Fruit fly (Drosophila melanogaster) whole organism, embryonic: ENCODE measurements around the gene CG14207.

Experiments
- Atf-2 ChIP-seq: fragments of 200-800 bp; sonication (Bioruptor generic); optimal IDR thresholded peaks from 2 replicates; lab custom pipeline; 2016; ENCODE audit warnings: missing biosample characterization, missing genetic modification characterization
- Bgb ChIP-seq: fragments of 200-800 bp; sonication (Bioruptor generic); IDR thresholded peaks from 2 replicates; pipeline ENCODE4 v1.3.6; 2022; ENCODE audit warnings: missing biosample characterization, missing genetic modification characterization; ENCODE audit not compliant: partially characterized antibody
- C15 ChIP-seq: fragments of 200-800 bp; sonication (Bioruptor generic); IDR thresholded peaks from 3 replicates; pipeline ENCODE4 v1.3.6; 2022; ENCODE audit warnings: missing biosample characterization, missing genetic modification characterization
- CG10209 ChIP-seq: fragments of 200-800 bp; sonication (Bioruptor generic); optimal IDR thresholded peaks from 3 replicates; lab custom pipeline; 2017; ENCODE audit warnings: missing biosample characterization, mild to moderate bottlenecking, missing genetic modification characterization, missing genetic modification reagents
- CG1024 ChIP-seq: fragments of 200-800 bp; sonication (Bioruptor generic); IDR thresholded peaks from 2 replicates; pipeline ENCODE4 v1.3.6; 2022; ENCODE audit warnings: missing biosample characterization, missing genetic modification characterization
- CG10267 ChIP-seq: fragments of 200-800 bp; sonication (Bioruptor generic); optimal IDR thresholded peaks from 2 replicates; lab custom pipeline; 2018; ENCODE audit warnings: missing biosample characterization, mild to moderate bottlenecking, missing genetic modification characterization, moderate library complexity
- CG11696 ChIP-seq: fragments of 200-800 bp; sonication (Bioruptor generic); IDR thresholded peaks from 2 replicates; pipeline ENCODE4 v1.3.6; 2022; ENCODE audit warnings: missing biosample characterization, missing genetic modification characterization
- CG13123 ChIP-seq: fragments of 200-800 bp; sonication (Bioruptor generic); optimal IDR thresholded peaks from 2 replicates; lab custom pipeline; 2016; ENCODE audit warnings: missing biosample characterization, missing genetic modification characterization
- CG14441 ChIP-seq: fragments of 200-800 bp; sonication (Bioruptor generic); IDR thresholded peaks from 2 replicates; pipeline ENCODE4 v1.3.6; 2022; ENCODE audit warnings: missing biosample characterization, missing genetic modification characterization
- CG1603 ChIP-seq: fragments of 200-800 bp; sonication (Bioruptor generic); optimal IDR thresholded peaks from 2 replicates; lab custom pipeline; 2019; ENCODE audit warnings: missing biosample characterization, mild to moderate bottlenecking, missing genetic modification characterization, moderate library complexity
- CG17568 ChIP-seq: fragments of 200-800 bp; sonication (Bioruptor generic); optimal IDR thresholded peaks from 2 replicates; lab custom pipeline; 2018; ENCODE audit warnings: missing biosample characterization, mild to moderate bottlenecking, missing genetic modification characterization, moderate library complexity
- CG18011 ChIP-seq: fragments of 200-800 bp; sonication (Bioruptor generic); optimal IDR thresholded peaks from 2 replicates; lab custom pipeline; 2017; ENCODE audit warnings: missing biosample characterization, missing genetic modification characterization, mild to moderate bottlenecking, moderate library complexity, missing genotype
- CG18262 ChIP-seq: fragments of 200-800 bp; optimal IDR thresholded peaks from 3 replicates; lab custom pipeline; 2019; ENCODE audit warnings: missing biosample characterization, mild to moderate bottlenecking, missing genetic modification characterization, moderate library complexity
- CG3163 ChIP-seq: fragments of 200-800 bp; sonication (Bioruptor generic); optimal IDR thresholded peaks from 3 replicates; lab custom pipeline; 2016; ENCODE audit warnings: missing biosample characterization, missing genetic modification characterization
- CG32767 ChIP-seq: fragments of 200-800 bp; sonication (Bioruptor generic); IDR thresholded peaks from 2 replicates; pipeline ENCODE4 v1.3.6; 2022; ENCODE audit warnings: missing biosample characterization, missing genetic modification characterization
- CG3281 ChIP-seq: fragments of 200-800 bp; sonication (Bioruptor generic); optimal IDR thresholded peaks from 3 replicates; lab custom pipeline; 2017; ENCODE audit warnings: missing biosample characterization, mild to moderate bottlenecking, missing genetic modification characterization
- CG4424 ChIP-seq: fragments of 200-800 bp; sonication (Bioruptor generic); optimal IDR thresholded peaks from 3 replicates; lab custom pipeline; 2016; ENCODE audit warnings: missing biosample characterization, missing genetic modification characterization
- CG8359 ChIP-seq: fragments of 200-800 bp; sonication (Bioruptor generic); optimal IDR thresholded peaks from 2 replicates; lab custom pipeline; 2017; ENCODE audit warnings: missing biosample characterization, mild to moderate bottlenecking, missing genetic modification characterization, borderline replicate concordance
- CG8478 ChIP-seq: fragments of >200 bp; optimal IDR thresholded peaks from 2 replicates; lab custom pipeline; 2018
- CG9932 ChIP-seq: fragments of 200-800 bp; sonication (Bioruptor generic); IDR thresholded peaks from 2 replicates; pipeline ENCODE4 v1.3.6; 2022; ENCODE audit warnings: missing biosample characterization, missing genetic modification characterization
- CHES-1-like ChIP-seq: fragments of 200-800 bp; sonication (Bioruptor generic); optimal IDR thresholded peaks from 2 replicates; lab custom pipeline; 2016; ENCODE audit warnings: missing biosample characterization, missing genetic modification characterization
- CoRest ChIP-seq: fragments of 200-800 bp; sonication (Bioruptor generic); optimal IDR thresholded peaks from 3 replicates; lab custom pipeline; 2018; ENCODE audit warnings: missing biosample characterization, mild to moderate bottlenecking, missing genetic modification characterization, moderate library complexity
- Deaf1 ChIP-seq: fragments of 200-800 bp; optimal IDR thresholded peaks from 3 replicates; lab custom pipeline; 2019; ENCODE audit warnings: missing biosample characterization, mild to moderate bottlenecking, missing genetic modification characterization, moderate library complexity
- Ets65A ChIP-seq: fragments of 200-800 bp; sonication (Bioruptor generic); peaks from one replicate; lab custom pipeline; 2016; ENCODE audit warnings: missing biosample characterization, missing genetic modification characterization
- Mrtf ChIP-seq: fragments of 200-800 bp; sonication (Bioruptor generic); IDR thresholded peaks from 3 replicates; pipeline ENCODE4 v1.3.6; 2022; ENCODE audit warnings: missing biosample characterization, missing genetic modification characterization
- Sox102F ChIP-seq: fragments of 200-800 bp; sonication (Bioruptor generic); optimal IDR thresholded peaks from 2 replicates; lab custom pipeline; 2018; ENCODE audit warnings: missing biosample characterization, mild to moderate bottlenecking, missing genetic modification characterization, moderate library complexity
- ab ChIP-seq: fragments of 200-800 bp; sonication (Bioruptor generic); optimal IDR thresholded peaks from 2 replicates; lab custom pipeline; 2016; ENCODE audit warnings: missing biosample characterization, missing genetic modification characterization
- aop ChIP-seq: fragments of 200-800 bp; sonication (Bioruptor generic); IDR thresholded peaks from 2 replicates; pipeline ENCODE4 v1.3.6; 2022; ENCODE audit warnings: missing biosample characterization, missing genetic modification characterization
- ase ChIP-seq: fragments of 200-800 bp; sonication (Bioruptor generic); IDR thresholded peaks from 3 replicates; pipeline ENCODE4 v1.3.6; 2022; ENCODE audit warnings: missing biosample characterization, missing genetic modification characterization
- cad ChIP-seq: fragments of >200 bp; optimal IDR thresholded peaks from 2 replicates; lab custom pipeline; 2017; ENCODE audit warnings: missing biosample characterization, missing genetic modification characterization
- chif ChIP-seq, 2 experiments: fragments of 200-800 bp; sonication (Bioruptor generic); optimal IDR thresholded peaks; 3 replicates each; lab custom pipeline; 2016; ENCODE audit warnings: missing biosample characterization in 2 of 2, missing genetic modification characterization in 2 of 2
- crc ChIP-seq: fragments of 200-800 bp; sonication (Bioruptor generic); optimal IDR thresholded peaks from 2 replicates; lab custom pipeline; 2016; ENCODE audit warnings: missing biosample characterization, missing genetic modification characterization
- dpn ChIP-seq, 2 experiments: fragments of 200-800 bp; sonication (Bioruptor generic); optimal IDR thresholded peaks; 3 replicates each; lab custom pipeline; 2016; ENCODE audit warnings: missing biosample characterization in 2 of 2, missing genetic modification characterization in 2 of 2
- dysf ChIP-seq: fragments of 200-800 bp; sonication (Bioruptor generic); IDR thresholded peaks from 3 replicates; pipeline ENCODE4 v1.3.6; 2022; ENCODE audit warnings: missing biosample characterization, missing genetic modification characterization
- fd96Cb ChIP-seq: fragments of 200-800 bp; sonication (Bioruptor generic); optimal IDR thresholded peaks from 2 replicates; lab custom pipeline; 2018; ENCODE audit warnings: missing biosample characterization, mild to moderate bottlenecking, missing genetic modification characterization, moderate library complexity
- fu2 ChIP-seq: fragments of 200-800 bp; sonication (Bioruptor generic); optimal IDR thresholded peaks from 2 replicates; lab custom pipeline; 2016; ENCODE audit warnings: missing biosample characterization, missing genetic modification characterization
- grau ChIP-seq: fragments of 200-800 bp; optimal IDR thresholded peaks from 3 replicates; lab custom pipeline; 2019; ENCODE audit warnings: missing biosample characterization, mild to moderate bottlenecking, missing genetic modification characterization, moderate library complexity
- h ChIP-seq: fragments of >200 bp; optimal IDR thresholded peaks from 2 replicates; lab custom pipeline; 2017
- hbn ChIP-seq: fragments of 200-800 bp; sonication (Bioruptor generic); IDR thresholded peaks from 2 replicates; pipeline ENCODE4 v1.3.6; 2022; ENCODE audit warnings: missing biosample characterization, missing genetic modification characterization; ENCODE audit not compliant: partially characterized antibody
- her ChIP-seq: fragments of 200-800 bp; sonication (Bioruptor generic); optimal IDR thresholded peaks from 2 replicates; lab custom pipeline; 2016; ENCODE audit warnings: missing biosample characterization, missing genetic modification characterization
- ken ChIP-seq: fragments of 200-800 bp; sonication (Bioruptor generic); IDR thresholded peaks from 3 replicates; pipeline ENCODE4 v1.3.6; 2022; ENCODE audit warnings: missing biosample characterization, missing genetic modification characterization
- lilli ChIP-seq: fragments of 200-800 bp; sonication (Bioruptor generic); optimal IDR thresholded peaks from 3 replicates; lab custom pipeline; 2016; ENCODE audit warnings: missing biosample characterization, missing genetic modification characterization
- lola ChIP-seq, 3 experiments: fragments of >200 bp in 2 of 3; fragments of 200-800 bp in 1 of 3; sonication (Bioruptor generic) in 1 of 3; optimal IDR thresholded peaks; 2 replicates each; lab custom pipeline; 2017 to 2019; ENCODE audit warnings: missing biosample characterization in 3 of 3, missing genetic modification characterization in 3 of 3, mild to moderate bottlenecking in 1 of 3, moderate library complexity in 1 of 3
- mld ChIP-seq: fragments of 200-800 bp; sonication (Bioruptor generic); IDR thresholded peaks from 3 replicates; pipeline ENCODE4 v1.3.6; 2022; ENCODE audit warnings: missing biosample characterization, missing genetic modification characterization; ENCODE audit not compliant: partially characterized antibody
- nom ChIP-seq: fragments of 200-800 bp; sonication (Bioruptor generic); optimal IDR thresholded peaks from 2 replicates; lab custom pipeline; 2017; ENCODE audit warnings: missing biosample characterization, missing genetic modification characterization, mild to moderate bottlenecking, moderate library complexity, missing genetic modification reagents
- pan ChIP-seq, 4 experiments: fragments of >200 bp in 3 of 4; fragments of 200-800 bp in 1 of 4; sonication (Bioruptor generic) in 1 of 4; optimal IDR thresholded peaks in 3 of 4; IDR thresholded peaks in 1 of 4; 2 replicates each; pipeline versions ENCODE4 v1.3.6 to Lab custom; 2017 to 2022; ENCODE audit warnings: missing biosample characterization in 2 of 4, missing genetic modification characterization in 2 of 4, mixed read lengths in 1 of 4
- pum ChIP-seq: fragments of 200-800 bp; sonication (Bioruptor generic); optimal IDR thresholded peaks from 2 replicates; lab custom pipeline; 2016; ENCODE audit warnings: missing biosample characterization, missing genetic modification characterization
- sug ChIP-seq: fragments of 200-800 bp; optimal IDR thresholded peaks from 2 replicates; lab custom pipeline; 2019; ENCODE audit warnings: missing biosample characterization, mild to moderate bottlenecking, missing genetic modification characterization, moderate library complexity
- unpg ChIP-seq: fragments of 200-800 bp; sonication (Bioruptor generic); optimal IDR thresholded peaks from 3 replicates; lab custom pipeline; 2018; ENCODE audit warnings: missing biosample characterization, mild to moderate bottlenecking, missing genetic modification characterization, moderate library complexity

CG14207 gene

DNA sequence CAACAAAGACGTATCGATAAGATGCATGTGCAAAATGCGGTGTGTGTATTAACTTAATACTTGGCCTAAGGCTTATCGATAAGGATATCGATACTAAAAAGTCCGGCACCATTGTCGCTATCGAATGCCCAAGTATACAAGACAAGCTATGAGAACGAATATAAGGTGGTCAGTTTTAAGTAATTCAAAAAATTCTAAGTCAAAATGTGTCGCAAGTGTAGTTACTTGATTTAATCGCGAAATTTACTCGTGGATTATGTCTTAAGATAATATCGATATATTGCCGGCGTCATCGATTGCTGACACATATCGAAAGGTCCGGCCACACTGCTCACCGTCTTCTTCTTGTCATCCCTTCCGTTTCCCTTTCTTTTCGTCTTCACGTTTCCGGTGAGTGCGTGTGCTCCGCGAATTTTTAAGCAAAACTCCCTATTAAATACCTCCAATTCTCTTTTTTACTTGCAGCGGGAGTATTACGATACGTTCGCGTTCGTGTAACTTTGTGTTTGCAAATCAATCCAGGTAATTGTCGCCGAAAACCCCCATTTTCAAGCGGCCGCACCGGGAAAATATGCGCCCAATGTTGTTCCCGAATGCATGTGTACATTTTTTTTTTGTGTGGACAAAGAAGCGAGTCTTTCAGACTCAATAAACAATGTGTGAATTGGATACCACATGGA lies 7.2 kb upstream of the CG14207 start, which contains the start of gene RpS10b (continued):
- no peak for TF ChIP-seq pan (optimal IDR thresholded peaks at IDR 0.05; lab: Kevin White, UChicago)
- TF ChIP-seq pan (GFP tag; optimal IDR thresholded peaks at IDR 0.05 in 1 of 2, IDR thresholded peaks at IDR 0.05 in 1 of 2) = peak in 1 of 2 experiments; percentile 87
- peak; percentile 47 for TF ChIP-seq Sox102F (GFP tag; lab: Kevin White, UChicago)
- TF ChIP-seq CoRest (tag; lab: Kevin White, UChicago) = peak; percentile 77
- peak; percentile 92 for TF ChIP-seq CG10209 (GFP tag; lab: Kevin White, UChicago)
- peak; percentile 88 for TF ChIP-seq sug (tag; lab: Kevin White, UChicago)
- peak; percentile 53 for TF ChIP-seq pum
- no peak for TF ChIP-seq cad (GFP tag; lab: Kevin White, UChicago)
- TF ChIP-seq CG10267 = peak; percentile 84
- no peak for TF ChIP-seq ab
- TF ChIP-seq CG4424 (GFP tag; lab: Kevin White, UChicago) = peak; percentile 79
- peak; percentile 47 for TF ChIP-seq Deaf1 (tag; lab: Kevin White, UChicago)
- TF ChIP-seq fu2 (GFP tag; lab: Kevin White, UChicago) = peak; percentile 82
- peak; percentile 62; the same call in 1 of the 2 replicates for TF ChIP-seq CG11696 (GFP tag; lab: Robert Waterston, UW)
- TF ChIP-seq CG8478 = no peak
- peak; percentile 82 for TF ChIP-seq unpg
- TF ChIP-seq CG1603 = peak; percentile 82
- TF ChIP-seq CG18262 (tag; lab: Kevin White, UChicago) = peak; percentile 82
- no peak for TF ChIP-seq aop
- peak; percentile 94 for TF ChIP-seq CG17568 (GFP tag; lab: Kevin White, UChicago)
- TF ChIP-seq CHES-1-like (GFP tag; lab: Kevin White, UChicago) = peak; percentile 94
- peak; percentile 25; the same call in 1 of the 3 replicates for TF ChIP-seq C15 (GFP tag; lab: Robert Waterston, UW)
- TF ChIP-seq CG9932 (GFP tag; lab: Robert Waterston, UW) = peak; percentile 55
- TF ChIP-seq hbn (GFP tag; lab: Robert Waterston, UW) = peak; percentile 91
- peak; percentile 72; the same call in 2 of the 3 replicates for TF ChIP-seq Mrtf (GFP tag; lab: Robert Waterston, UW)
- no peak for TF ChIP-seq CG32767 (GFP tag; lab: Robert Waterston, UW)
- peak; percentile 81 for TF ChIP-seq dysf (GFP tag; lab: Robert Waterston, UW)
- peak; percentile 96 for TF ChIP-seq nom (GFP tag; lab: Kevin White, UChicago)
- TF ChIP-seq mld (GFP tag; lab: Robert Waterston, UW) = peak; percentile 74; the same call in 2 of the 3 replicates
- peak; percentile 58 to 79 for TF ChIP-seq dpn (GFP tag; optimal IDR thresholded peaks at IDR 0.05; lab: Kevin White, UChicago)
- TF ChIP-seq CG1024 (GFP tag; lab: Robert Waterston, UW) = peak; percentile 70
- TF ChIP-seq CG3163 (GFP tag; lab: Kevin White, UChicago) = peak; percentile 76
- peak; percentile 84 for TF ChIP-seq CG18011 (GFP tag; lab: Kevin White, UChicago)
- TF ChIP-seq ase (GFP tag; lab: Robert Waterston, UW) = peak; percentile 78
- TF ChIP-seq chif (GFP tag; optimal IDR thresholded peaks at IDR 0.05; lab: Kevin White, UChicago) = peak; percentile 63 to 89
- peak; percentile 46 for TF ChIP-seq crc (GFP tag; lab: Kevin White, UChicago)
- TF ChIP-seq h = no peak
- peak; percentile 84 for TF ChIP-seq her (GFP tag; lab: Kevin White, UChicago)
- peak; percentile 85 for TF ChIP-seq CG8359 (GFP tag; lab: Kevin White, UChicago)
- TF ChIP-seq grau (tag; lab: Kevin White, UChicago) = peak; percentile 81
- TF ChIP-seq ken (GFP tag; lab: Robert Waterston, UW) = peak; percentile 67
- TF ChIP-seq fd96Cb (tag; lab: Kevin White, UChicago) = peak; percentile 56
- peak; percentile 91 for TF ChIP-seq Bgb (GFP tag; lab: Robert Waterston, UW)
- peak; percentile 54 for TF ChIP-seq CG13123 (GFP tag; lab: Kevin White, UChicago)
- peak; percentile 94 for TF ChIP-seq CG3281 (GFP tag; lab: Kevin White, UChicago)
- peak; percentile 28 for TF ChIP-seq lilli (GFP tag; lab: Kevin White, UChicago)
- TF ChIP-seq Atf-2 = peak; percentile 84
- TF ChIP-seq CG14441 (GFP tag; lab: Robert Waterston, UW) = peak; percentile 56; the same call in 1 of the 2 replicates
- peak in 1 of 3 experiments; percentile 70 for TF ChIP-seq lola (GFP tag; optimal IDR thresholded peaks at IDR 0.05; lab: Kevin White, UChicago)
- peak; percentile 98 for TF ChIP-seq Ets65A (GFP tag; lab: Kevin White, UChicago)
